Worm (Caenorhabditis elegans): ENCODE measurements around the gene C07B5.4.

The C07B5.4 gene

ce11 chrX:9548011-9548795 is 18.7 kb downstream of the C07B5.4 start:
- no peak for TF ChIP-seq gei-17 (GFP tag; optimal IDR thresholded peaks at IDR 0.05)
- TF ChIP-seq chd-7 (tag; optimal IDR thresholded peaks at IDR 0.05): no peak
- no peak for TF ChIP-seq ceh-100 (GFP tag; IDR thresholded peaks at IDR 0.05)
- no peak for TF ChIP-seq lsy-27 (tag; optimal IDR thresholded peaks at IDR 0.05; ENCODE audit: borderline replicate concordance, insufficient read depth)
- TF ChIP-seq unc-62 (GFP tag; optimal IDR thresholded peaks at IDR 0.05): peak; percentile 59
- TF ChIP-seq madf-3 (GFP tag; IDR thresholded peaks at IDR 0.05): no peak
- no peak for TF ChIP-seq ztf-26 (tag; optimal IDR thresholded peaks at IDR 0.05)
- no peak for TF ChIP-seq C06A6.2 (GFP tag; conservative IDR thresholded peaks at IDR 0.05)
- TF ChIP-seq nfya-1 (tag; optimal IDR thresholded peaks at IDR 0.05; ENCODE audit: borderline replicate concordance, insufficient read depth): no peak
- TF ChIP-seq F55B11.4 (tag; optimal IDR thresholded peaks at IDR 0.05; ENCODE audit: borderline replicate concordance, insufficient read depth): no peak
- no peak for TF ChIP-seq tlf-1 (GFP tag; optimal IDR thresholded peaks at IDR 0.05)
- TF ChIP-seq snpc-1.1 (tag; optimal IDR thresholded peaks at IDR 0.05; ENCODE audit: insufficient read depth): no peak
- no peak for TF ChIP-seq cebp-1 (GFP tag; IDR thresholded peaks at IDR 0.05)
- TF ChIP-seq cebp-1 (tag; optimal IDR thresholded peaks at IDR 0.05): peak; percentile 74

- no peak for TF ChIP-seq cebp-1 (GFP tag; IDR thresholded peaks at IDR 0.05)
- TF ChIP-seq cebp-1 (tag; optimal IDR thresholded peaks at IDR 0.05): no peak
- peak; percentile 19 for TF ChIP-seq nhr-80 (tag; optimal IDR thresholded peaks at IDR 0.05)
Measured at ce11 chrX:9548890-9549289, 19.4 kb downstream of the C07B5.4 start.

- TF ChIP-seq hmg-1.2 (GFP tag; IDR thresholded peaks at IDR 0.05): no peak
- no peak for TF ChIP-seq F52B5.7 (tag; optimal IDR thresholded peaks at IDR 0.05)
- peak; percentile 42; the same call in 1 of the 2 replicates for TF ChIP-seq dox-1 (GFP tag; IDR thresholded peaks at IDR 0.05)
- TF ChIP-seq ZK185.1 (tag; optimal IDR thresholded peaks at IDR 0.05; ENCODE audit: poor library complexity, severe bottlenecking): no peak
- 0 out of 2 replicates have a peak, but pooled peaks have one; percentile 44 for TF ChIP-seq cebp-1 (GFP tag; IDR thresholded peaks at IDR 0.05)
- peak; percentile 88 for TF ChIP-seq cebp-1 (tag; optimal IDR thresholded peaks at IDR 0.05)
- TF ChIP-seq die-1 (tag; optimal IDR thresholded peaks at IDR 0.05): no peak
Measured at ce11 chrX:9549657-9550369, 20.4 kb downstream of the C07B5.4 start.

ce11 chrX:9550519-9550918 is 21.1 kb downstream of the C07B5.4 start:
- peak; percentile 46 for TF ChIP-seq nhr-80 (tag; optimal IDR thresholded peaks at IDR 0.05)
- TF ChIP-seq unc-62 (GFP tag; optimal IDR thresholded peaks at IDR 0.05): peak; percentile 41
- no peak for TF ChIP-seq madf-6 (GFP tag; IDR thresholded peaks at IDR 0.05)

ce11 chrX:9551112-9551511 is 21.7 kb downstream of the C07B5.4 start:
- TF ChIP-seq lin-54 (GFP tag; optimal IDR thresholded peaks at IDR 0.05): peak; percentile 20
- TF ChIP-seq ztf-26 (tag; optimal IDR thresholded peaks at IDR 0.05): peak; percentile 17
- TF ChIP-seq athp-1 (tag; optimal IDR thresholded peaks at IDR 0.05): no peak
- peak in 1 of 2 experiments; percentile 7 for TF ChIP-seq let-607 (tag; optimal IDR thresholded peaks at IDR 0.05)
- TF ChIP-seq Y95B8A.8 (GFP tag; IDR thresholded peaks at IDR 0.05): no peak
- TF ChIP-seq madf-8 (GFP tag; conservative IDR thresholded peaks at IDR 0.05): no peak
- peak; percentile 38; the same call in 1 of the 2 replicates for TF ChIP-seq hmg-1.2 (GFP tag; IDR thresholded peaks at IDR 0.05)
- no peak for TF ChIP-seq snpc-4 (GFP tag; optimal IDR thresholded peaks at IDR 0.05)
- peak in 2 of 4 experiments; percentile 26 to 39 for TF ChIP-seq snpc-4 (tag; optimal IDR thresholded peaks at IDR 0.05)
- peak; percentile 24 for TF ChIP-seq nhr-90 (tag; optimal IDR thresholded peaks at IDR 0.05)
- TF ChIP-seq pbrm-1 (GFP tag; IDR thresholded peaks at IDR 0.05): 0 out of 2 replicates have a peak, but pooled peaks have one; percentile 40
- no peak for TF ChIP-seq lin-35 (GFP tag; optimal IDR thresholded peaks at IDR 0.05)
- TF ChIP-seq lin-26 (GFP tag; IDR thresholded peaks at IDR 0.05): 0 out of 2 replicates have a peak, but pooled peaks have one; percentile 48
- TF ChIP-seq nhr-27 (tag; optimal IDR thresholded peaks at IDR 0.05): peak; percentile 28
- TF ChIP-seq dox-1 (GFP tag; IDR thresholded peaks at IDR 0.05): peak; percentile 55
- peak; percentile 22 for TF ChIP-seq tbp1 (GFP tag; optimal IDR thresholded peaks at IDR 0.05)
- TF ChIP-seq K12H6.12 (tag; optimal IDR thresholded peaks at IDR 0.05): peak; percentile 67
- 0 out of 2 replicates have a peak, but pooled peaks have one; percentile 33 for TF ChIP-seq ekl-4 (GFP tag; IDR thresholded peaks at IDR 0.05)
- TF ChIP-seq hmg-20 (GFP tag; IDR thresholded peaks at IDR 0.05): no peak

Data from whole organism, young adult.